Worm (Caenorhabditis elegans) whole organism, young adult: Measurements from ENCODE around the gene C06E2.1.

Source experiments
- F23B12.7 ChIP-seq: sonication (generic microtip); optimal IDR thresholded peaks from 2 replicates; lab custom pipeline; 2017; ENCODE audit warnings: missing genetic modification characterization, mild to moderate bottlenecking, missing compliant biosample characterization, antibody characterized with exemption, moderate library complexity; ENCODE audit not compliant: insufficient read depth
- ceh-79 ChIP-seq: sonication (generic microtip); optimal IDR thresholded peaks from 2 replicates; lab custom pipeline; 2017; ENCODE audit warnings: mild to moderate bottlenecking, missing genetic modification characterization, missing compliant biosample characterization
- fkh-3 ChIP-seq: sonication (generic microtip); optimal IDR thresholded peaks from 2 replicates; lab custom pipeline; 2016; ENCODE audit warnings: mild to moderate bottlenecking, missing genetic modification characterization, missing compliant biosample characterization

DNA sequence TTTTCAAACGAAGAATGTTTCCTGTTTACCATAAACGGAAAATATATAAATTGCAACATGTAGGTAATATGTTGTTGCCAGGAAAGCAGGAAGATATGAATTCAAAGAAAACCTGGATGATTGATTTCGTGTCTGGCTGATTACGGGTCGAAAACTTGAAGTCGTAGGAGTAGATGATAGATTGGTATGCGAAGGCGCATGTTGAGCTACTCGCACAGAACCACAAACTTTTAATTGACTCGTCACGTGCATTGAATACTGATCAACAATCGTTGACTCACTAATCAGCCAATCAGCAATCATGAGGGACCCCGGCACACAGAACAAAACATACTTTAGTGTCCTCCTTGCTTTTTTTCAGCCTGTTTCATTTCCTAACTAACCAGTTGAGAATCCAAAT is 46.6 kb upstream of the C06E2.1 start:
- TF ChIP-seq fkh-3 (no peak), ceh-79 (no peak), F23B12.7 (tag; lab: Kevin White, UChicago) (no peak)
